Fruit fly (Drosophila melanogaster) whole organism, adult: ENCODE data around the gene Osi10a.

ENCODE experiments used
- CG11617 ChIP-seq: fragments of 200-800 bp; sonication (Bioruptor generic); optimal IDR thresholded peaks from 2 replicates; lab custom pipeline; 2017; ENCODE audit warnings: mild to moderate bottlenecking, missing biosample characterization, missing genetic modification reagents, missing genetic modification characterization
- CG12768 ChIP-seq: fragments of 200-800 bp; sonication (Bioruptor generic); optimal IDR thresholded peaks from 2 replicates; lab custom pipeline; 2017; ENCODE audit warnings: missing biosample characterization, missing genetic modification characterization, mild to moderate bottlenecking, moderate library complexity, missing genetic modification reagents
- CG14711 ChIP-seq: fragments of 200-800 bp; sonication (Bioruptor generic); optimal IDR thresholded peaks from 2 replicates; lab custom pipeline; 2018; ENCODE audit warnings: missing biosample characterization, mild to moderate bottlenecking, missing genetic modification characterization, moderate library complexity
- CG1620 ChIP-seq: fragments of 200-800 bp; sonication (Bioruptor generic); optimal IDR thresholded peaks from 2 replicates; lab custom pipeline; 2016; ENCODE audit warnings: missing biosample characterization, missing genetic modification characterization
- CG33017 ChIP-seq: fragments of 200-800 bp; sonication (Bioruptor generic); optimal IDR thresholded peaks from 2 replicates; lab custom pipeline; 2018; ENCODE audit warnings: missing biosample characterization, mild to moderate bottlenecking, missing genetic modification characterization, moderate library complexity
- CG5204 ChIP-seq: fragments of 200-800 bp; sonication (Bioruptor generic); optimal IDR thresholded peaks from 2 replicates; lab custom pipeline; 2016; ENCODE audit warnings: missing biosample characterization, missing genetic modification characterization
- CG7045 ChIP-seq: fragments of 200-800 bp; sonication (Bioruptor generic); optimal IDR thresholded peaks from 2 replicates; lab custom pipeline; 2017; ENCODE audit warnings: missing biosample characterization, mild to moderate bottlenecking, missing genetic modification characterization
- CG7101 ChIP-seq: fragments of 200-800 bp; sonication (Bioruptor generic); optimal IDR thresholded peaks from 2 replicates; lab custom pipeline; 2018; ENCODE audit warnings: missing biosample characterization, mild to moderate bottlenecking, missing genetic modification characterization, moderate library complexity
- Clk ChIP-seq: fragments of 200-800 bp; sonication (Bioruptor generic); optimal IDR thresholded peaks from 2 replicates; lab custom pipeline; 2017; ENCODE audit warnings: missing biosample characterization, missing genetic modification characterization
- Crg-1 ChIP-seq: fragments of 200-800 bp; sonication (Bioruptor generic); optimal IDR thresholded peaks from 2 replicates; lab custom pipeline; 2016; ENCODE audit warnings: missing biosample characterization, missing genetic modification characterization
- Hr96 ChIP-seq: fragments of 200-800 bp; sonication (Bioruptor generic); optimal IDR thresholded peaks from 2 replicates; lab custom pipeline; 2016; ENCODE audit warnings: missing biosample characterization, missing genetic modification characterization
- Mnt ChIP-seq: fragments of 200-800 bp; sonication (Bioruptor generic); optimal IDR thresholded peaks from 2 replicates; lab custom pipeline; 2016; ENCODE audit warnings: missing biosample characterization, mild to moderate bottlenecking, missing genetic modification characterization
- bab1 ChIP-seq: fragments of 200-800 bp; sonication (Bioruptor generic); optimal IDR thresholded peaks from 3 replicates; lab custom pipeline; 2019; ENCODE audit warnings: missing biosample characterization, mild to moderate bottlenecking, missing genetic modification characterization, moderate library complexity
- cic ChIP-seq: fragments of 200-800 bp; sonication (Bioruptor generic); optimal IDR thresholded peaks from 2 replicates; lab custom pipeline; 2017; ENCODE audit warnings: missing biosample characterization, mild to moderate bottlenecking, missing genetic modification characterization, moderate library complexity
- cnc ChIP-seq, 2 experiments: fragments of >200 bp; optimal IDR thresholded peaks; 2 replicates each; lab custom pipeline; 2017
- kay ChIP-seq: fragments of 200-800 bp; sonication (Bioruptor generic); peaks from one replicate; lab custom pipeline; 2016; ENCODE audit warnings: missing biosample characterization, missing genetic modification characterization, borderline replicate concordance
- ovo ChIP-seq: fragments of 200-800 bp; sonication (Bioruptor generic); optimal IDR thresholded peaks from 2 replicates; lab custom pipeline; 2016; ENCODE audit warnings: missing biosample characterization, missing genetic modification characterization
- pad ChIP-seq: fragments of 200-800 bp; sonication (Bioruptor generic); optimal IDR thresholded peaks from 3 replicates; lab custom pipeline; 2017; ENCODE audit warnings: missing biosample characterization, missing genetic modification characterization, mild to moderate bottlenecking, moderate library complexity, missing genetic modification reagents
- tj ChIP-seq: fragments of 200-800 bp; sonication (Bioruptor generic); optimal IDR thresholded peaks from 3 replicates; lab custom pipeline; 2017; ENCODE audit warnings: missing biosample characterization, mild to moderate bottlenecking, missing genetic modification characterization, moderate library complexity
- toe ChIP-seq: fragments of 200-800 bp; sonication (Bioruptor generic); optimal IDR thresholded peaks from 2 replicates; lab custom pipeline; 2016; ENCODE audit warnings: missing biosample characterization, missing genetic modification characterization

The Osi10a gene

dm6 chr3R:6254875-6255274 lies 8.9 kb upstream of the Osi10a start, which contains the start of gene Osi8:
TSS of gene Osi8 (plus strand) at chr3R:6255175.
- TF ChIP-seq CG11617 (no peak), kay (no peak), Crg-1 (GFP tag; lab: Kevin White, UChicago) (no peak), cic (GFP tag; lab: Kevin White, UChicago) (no peak), CG7101 (tag; lab: Kevin White, UChicago) (no peak), toe (GFP tag; lab: Kevin White, UChicago) (no peak), CG7045 (GFP tag; lab: Kevin White, UChicago) (no peak), Mnt (no peak), ovo (no peak), CG33017 (tag; lab: Kevin White, UChicago) (no peak), bab1 (GFP tag; lab: Kevin White, UChicago) (no peak), CG5204 (no peak), Clk (no peak), CG14711 (no peak), CG1620 (no peak), pad (GFP tag; lab: Kevin White, UChicago) (no peak), tj (GFP tag; lab: Kevin White, UChicago) (no peak)

- TF ChIP-seq cnc (optimal IDR thresholded peaks at IDR 0.05; lab: Kevin White, UChicago) (no peak), CG33017 (tag; lab: Kevin White, UChicago) (no peak), Mnt (no peak), Hr96 (GFP tag; lab: Kevin White, UChicago) (no peak), ovo (no peak), kay (no peak), Crg-1 (GFP tag; lab: Kevin White, UChicago) (no peak), tj (GFP tag; lab: Kevin White, UChicago) (no peak), CG1620 (no peak), CG5204 (no peak), CG7045 (GFP tag; lab: Kevin White, UChicago) (no peak), CG14711 (no peak), CG12768 (GFP tag; lab: Kevin White, UChicago) (no peak), cic (GFP tag; lab: Kevin White, UChicago) (no peak), CG11617 (no peak), pad (GFP tag; lab: Kevin White, UChicago) (no peak)
Measured at dm6 chr3R:6259837-6260236, 3.9 kb upstream of the Osi10a start, which contains the start of gene Osi9. TSS of gene Osi9 (plus strand) at chr3R:6260211.

dm6 chr3R:6265890-6266289 lies 2.1 kb downstream of the Osi10a start, which contains the start of gene Osi10b:
TSS of gene Osi10b (plus strand) at chr3R:6266190.
- no peak for TF ChIP-seq CG7101 (tag; lab: Kevin White, UChicago)
- no peak for TF ChIP-seq cic (GFP tag; lab: Kevin White, UChicago)
- no peak for TF ChIP-seq Clk
- no peak for TF ChIP-seq CG14711
- TF ChIP-seq tj (GFP tag; lab: Kevin White, UChicago) = no peak
- TF ChIP-seq cnc (optimal IDR thresholded peaks at IDR 0.05; lab: Kevin White, UChicago) = no peak
- TF ChIP-seq kay = no peak
- no peak for TF ChIP-seq Hr96 (GFP tag; lab: Kevin White, UChicago)

- TF ChIP-seq CG7101 (tag; lab: Kevin White, UChicago) = no peak
- TF ChIP-seq Crg-1 (GFP tag; lab: Kevin White, UChicago) = no peak
- no peak for TF ChIP-seq cnc (optimal IDR thresholded peaks at IDR 0.05; lab: Kevin White, UChicago)
- no peak for TF ChIP-seq toe (GFP tag; lab: Kevin White, UChicago)
- no peak for TF ChIP-seq CG5204
- TF ChIP-seq CG14711 = no peak
- TF ChIP-seq kay = no peak
- no peak for TF ChIP-seq tj (GFP tag; lab: Kevin White, UChicago)
- TF ChIP-seq Clk = no peak
Measured at dm6 chr3R:6268657-6269056, 4.9 kb downstream of the Osi10a start, which contains the start of gene Osi11. TSS of gene Osi11 (minus strand) at chr3R:6268757.

- TF ChIP-seq kay (no peak), CG7045 (GFP tag; lab: Kevin White, UChicago) (no peak), pad (GFP tag; lab: Kevin White, UChicago) (no peak), cic (GFP tag; lab: Kevin White, UChicago) (no peak), CG33017 (tag; lab: Kevin White, UChicago) (no peak)
Measured at dm6 chr3R:6269986-6270385, 6.2 kb downstream of the Osi10a start.

- TF ChIP-seq pad (GFP tag; lab: Kevin White, UChicago) (no peak), CG1620 (no peak), tj (GFP tag; lab: Kevin White, UChicago) (no peak), CG33017 (tag; lab: Kevin White, UChicago) (no peak), Crg-1 (GFP tag; lab: Kevin White, UChicago) (no peak), cic (GFP tag; lab: Kevin White, UChicago) (no peak), CG7101 (tag; lab: Kevin White, UChicago) (no peak)
Measured at dm6 chr3R:6278231-6278630, 14.5 kb downstream of the Osi10a start, which contains the start of gene Osi12. TSS of gene Osi12 (plus strand) at chr3R:6278531.

- TF ChIP-seq ovo = no peak
- TF ChIP-seq CG1620 = no peak
- no peak for TF ChIP-seq cic (GFP tag; lab: Kevin White, UChicago)
- TF ChIP-seq CG7045 (GFP tag; lab: Kevin White, UChicago) = no peak
- TF ChIP-seq Crg-1 (GFP tag; lab: Kevin White, UChicago) = no peak
- TF ChIP-seq CG5204 = no peak
- TF ChIP-seq kay = no peak
- TF ChIP-seq Mnt = no peak
- TF ChIP-seq Hr96 (GFP tag; lab: Kevin White, UChicago) = no peak
- no peak for TF ChIP-seq CG14711
- TF ChIP-seq tj (GFP tag; lab: Kevin White, UChicago) = no peak
- TF ChIP-seq CG7101 (tag; lab: Kevin White, UChicago) = no peak
- TF ChIP-seq toe (GFP tag; lab: Kevin White, UChicago) = no peak
- TF ChIP-seq cnc (optimal IDR thresholded peaks at IDR 0.05; lab: Kevin White, UChicago) = no peak
- no peak for TF ChIP-seq CG33017 (tag; lab: Kevin White, UChicago)
- no peak for TF ChIP-seq Clk
- TF ChIP-seq bab1 (GFP tag; lab: Kevin White, UChicago) = no peak
Measured at dm6 chr3R:6285100-6285499, 21.3 kb downstream of the Osi10a start, which contains the start of gene CG15597. TSS of gene CG15597 (minus strand) at chr3R:6285200.
